Worm (Caenorhabditis elegans): ENCODE data around the gene lact-6.

Gene lact-6

ce11 chrIV:17467825-17468224, 36.6 kb upstream of the lact-6 start:
- TF ChIP-seq ZK546.5 (tag; optimal IDR thresholded peaks at IDR 0.05) = no peak
- TF ChIP-seq pha-4 (tag; optimal IDR thresholded peaks at IDR 0.05) = peak; percentile 51
- peak; percentile 8 for TF ChIP-seq snpc-4 (tag; optimal IDR thresholded peaks at IDR 0.05)

ce11 chrIV:17467325-17467724, 36.1 kb upstream of the lact-6 start, which contains the start of gene elo-2:
elo-2 (minus strand) TSS chrIV:17467408.
- TF ChIP-seq pqm-1 (tag; optimal IDR thresholded peaks at IDR 0.05) (peak; percentile 95), nhr-11 (tag; optimal IDR thresholded peaks at IDR 0.05) (no peak), fkh-2 (tag; optimal IDR thresholded peaks at IDR 0.05) (no peak), hmg-11 (tag; optimal IDR thresholded peaks at IDR 0.05) (no peak), elt-2 (tag; optimal IDR thresholded peaks at IDR 0.05) (peak; percentile 95)

- TF ChIP-seq ceh-16 (tag; optimal IDR thresholded peaks at IDR 0.05) (no peak), pha-4 (tag; optimal IDR thresholded peaks at IDR 0.05) (peak; percentile 27), nhr-76 (tag; optimal IDR thresholded peaks at IDR 0.05) (no peak), nhr-23 (tag; optimal IDR thresholded peaks at IDR 0.05) (no peak), jun-1 (tag; optimal IDR thresholded peaks at IDR 0.05) (no peak), nhr-28 (tag; optimal IDR thresholded peaks at IDR 0.05) (no peak), zag-1 (tag; optimal IDR thresholded peaks at IDR 0.05) (no peak), nhr-25 (tag; optimal IDR thresholded peaks at IDR 0.05) (no peak), pqm-1 (tag; optimal IDR thresholded peaks at IDR 0.05) (peak; percentile 21), fkh-2 (tag; optimal IDR thresholded peaks at IDR 0.05) (no peak), elt-1 (tag; optimal IDR thresholded peaks at IDR 0.05) (no peak), nhr-43 (tag; optimal IDR thresholded peaks at IDR 0.05; ENCODE audit: poor library complexity, severe bottlenecking) (no peak), elt-2 (tag; optimal IDR thresholded peaks at IDR 0.05) (peak; percentile 38), ceh-28 (tag; optimal IDR thresholded peaks at IDR 0.05) (no peak), daf-12 (tag; optimal IDR thresholded peaks at IDR 0.05) (no peak), unc-62 (GFP tag; optimal IDR thresholded peaks at IDR 0.05) (no peak), nfya-1 (tag; optimal IDR thresholded peaks at IDR 0.05; ENCODE audit: insufficient read depth) (no peak), lsy-12 (tag; optimal IDR thresholded peaks at IDR 0.05) (no peak), ZK546.5 (tag; optimal IDR thresholded peaks at IDR 0.05) (no peak), sea-2 (GFP tag; optimal IDR thresholded peaks at IDR 0.05) (no peak), nhr-67 (tag; optimal IDR thresholded peaks at IDR 0.05) (no peak), unc-39 (tag; optimal IDR thresholded peaks at IDR 0.05) (no peak), lin-15B (tag; optimal IDR thresholded peaks at IDR 0.05) (no peak), nhr-11 (tag; optimal IDR thresholded peaks at IDR 0.05) (no peak)
These were observed 34.7 kb upstream of the lact-6 start, which contains the start of gene F11E6.6 for ce11 chrIV:17465886-17466285. F11E6.6 (minus strand) TSS chrIV:17465986.

- TF ChIP-seq fkh-2 (tag; optimal IDR thresholded peaks at IDR 0.05) (no peak), nhr-77 (tag; optimal IDR thresholded peaks at IDR 0.05) (no peak), ceh-28 (tag; optimal IDR thresholded peaks at IDR 0.05) (no peak), R02D3.7 (tag; optimal IDR thresholded peaks at IDR 0.05) (no peak), nhr-23 (tag; optimal IDR thresholded peaks at IDR 0.05) (no peak), ZK546.5 (tag; optimal IDR thresholded peaks at IDR 0.05) (no peak), mml-1 (tag; optimal IDR thresholded peaks at IDR 0.05) (no peak), unc-39 (tag; optimal IDR thresholded peaks at IDR 0.05) (no peak), elt-3 (tag; optimal IDR thresholded peaks at IDR 0.05) (no peak), egl-27 (tag; optimal IDR thresholded peaks at IDR 0.05) (no peak)
These were observed 32.0 kb upstream of the lact-6 start, which contains the start of gene F11E6.10 for ce11 chrIV:17463108-17463608. F11E6.10 (minus strand) TSS chrIV:17463158.

- TF ChIP-seq nhr-67 (tag; optimal IDR thresholded peaks at IDR 0.05) (no peak), elt-3 (tag; optimal IDR thresholded peaks at IDR 0.05) (no peak), skn-1 (tag; optimal IDR thresholded peaks at IDR 0.05) (no peak), pha-4 (tag; optimal IDR thresholded peaks at IDR 0.05) (peak; percentile 92), nhr-23 (tag; optimal IDR thresholded peaks at IDR 0.05) (peak; percentile 18), nhr-11 (tag; optimal IDR thresholded peaks at IDR 0.05) (no peak), tbx-2 (tag; optimal IDR thresholded peaks at IDR 0.05) (no peak), elt-2 (tag; optimal IDR thresholded peaks at IDR 0.05) (peak; percentile 36), nhr-12 (tag; optimal IDR thresholded peaks at IDR 0.05) (no peak), nhr-43 (tag; optimal IDR thresholded peaks at IDR 0.05; ENCODE audit: poor library complexity, severe bottlenecking) (no peak), nfya-1 (tag; optimal IDR thresholded peaks at IDR 0.05; ENCODE audit: insufficient read depth) (peak; percentile 65), zag-1 (tag; optimal IDR thresholded peaks at IDR 0.05) (no peak), lin-39 (tag; optimal IDR thresholded peaks at IDR 0.05) (peak; percentile 45), eor-1 (tag; optimal IDR thresholded peaks at IDR 0.05) (no peak), fkh-2 (tag; optimal IDR thresholded peaks at IDR 0.05) (no peak), nhr-28 (tag; optimal IDR thresholded peaks at IDR 0.05) (no peak), fos-1 (tag; optimal IDR thresholded peaks at IDR 0.05) (no peak), lin-15B (tag; optimal IDR thresholded peaks at IDR 0.05) (peak; percentile 27), nhr-25 (tag; optimal IDR thresholded peaks at IDR 0.05) (peak; percentile 10), R02D3.7 (tag; optimal IDR thresholded peaks at IDR 0.05) (no peak)
These were observed 30.1 kb upstream of the lact-6 start, which contains the start of gene rif-1.1 for ce11 chrIV:17461222-17461707. rif-1.1 (minus strand) TSS chrIV:17461272.
